Fruit fly (Drosophila melanogaster): ENCODE data around the gene t-Grip91.

Gene t-Grip91

DNA sequence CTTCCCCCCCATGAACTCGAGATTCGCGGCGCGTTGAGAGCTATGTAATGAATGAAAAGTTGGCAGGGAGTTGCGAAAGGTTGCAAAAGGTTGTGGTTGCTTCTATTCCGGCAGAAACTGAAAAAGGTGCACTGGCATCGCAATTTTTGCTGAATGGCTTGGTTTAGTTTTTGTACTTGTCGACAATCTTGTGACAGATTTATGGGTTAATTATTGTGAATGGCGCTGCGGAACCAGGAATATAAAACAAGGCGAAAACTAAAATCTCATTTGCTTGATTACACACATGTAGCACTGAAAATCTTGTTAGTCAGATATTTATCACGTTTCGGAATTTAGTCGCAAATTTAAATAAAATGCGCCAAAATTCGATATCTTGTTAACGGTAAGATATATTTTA, at the start of gene t-Grip91:
Gene t-Grip91 (plus strand): TSS at position 301 of the 400 bp plus-strand sequence.
- TF ChIP-seq CG17801 (GFP tag; optimal IDR thresholded peaks at IDR 0.05; ENCODE audit: partially characterized antibody), result no peak

DNA sequence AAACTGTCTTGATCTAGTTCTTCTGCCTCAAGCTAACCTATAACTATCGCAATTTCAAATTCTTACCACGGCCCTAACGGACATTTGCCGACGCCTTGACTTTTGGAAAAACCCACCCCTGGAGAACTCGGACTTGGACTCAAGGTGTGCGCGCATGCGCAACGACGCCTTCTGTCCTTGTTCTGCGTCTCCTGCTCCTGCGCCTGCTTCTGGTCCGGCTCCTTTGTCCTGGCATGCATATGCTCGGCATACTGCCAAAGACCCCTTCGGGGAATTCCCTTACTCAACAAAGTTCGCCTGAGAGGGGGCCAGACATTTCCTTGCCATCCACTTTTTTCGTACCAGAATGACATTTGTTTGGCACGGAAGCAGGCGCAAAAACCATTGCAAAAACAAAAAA, 48.0 kb upstream of the t-Grip91 start:
- no peak for TF ChIP-seq CG17801 (GFP tag; optimal IDR thresholded peaks at IDR 0.05; ENCODE audit: partially characterized antibody)

dm6 chr2L:15740918-15741317, 43.0 kb upstream of the t-Grip91 start:
- no peak for TF ChIP-seq CG17801 (GFP tag; optimal IDR thresholded peaks at IDR 0.05; ENCODE audit: partially characterized antibody)

DNA sequence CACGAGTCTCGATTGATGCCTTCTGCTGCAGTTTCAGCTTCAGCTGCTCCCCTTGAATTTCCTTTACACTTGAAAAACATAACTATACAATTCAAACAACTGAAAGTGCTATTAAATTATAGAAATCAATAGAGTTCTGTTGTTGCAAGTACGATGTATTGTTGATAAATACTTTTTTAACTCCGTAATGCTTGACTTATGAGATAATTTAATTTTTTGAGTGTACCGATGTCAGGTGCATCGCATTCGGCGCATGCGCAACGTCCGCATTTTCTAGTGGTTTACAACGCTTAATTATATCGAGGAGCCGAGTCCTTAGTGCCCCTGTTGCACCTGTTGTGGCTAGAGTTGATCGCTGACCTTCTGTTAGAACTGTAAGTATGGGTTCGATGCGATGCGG, 42.5 kb upstream of the t-Grip91 start:
- TF ChIP-seq CG17801 (GFP tag; optimal IDR thresholded peaks at IDR 0.05; ENCODE audit: partially characterized antibody), result no peak

- TF ChIP-seq CG17801 (GFP tag; optimal IDR thresholded peaks at IDR 0.05; ENCODE audit: partially characterized antibody), result no peak
These were observed 40.9 kb upstream of the t-Grip91 start for dm6 chr2L:15742976-15743375.

DNA sequence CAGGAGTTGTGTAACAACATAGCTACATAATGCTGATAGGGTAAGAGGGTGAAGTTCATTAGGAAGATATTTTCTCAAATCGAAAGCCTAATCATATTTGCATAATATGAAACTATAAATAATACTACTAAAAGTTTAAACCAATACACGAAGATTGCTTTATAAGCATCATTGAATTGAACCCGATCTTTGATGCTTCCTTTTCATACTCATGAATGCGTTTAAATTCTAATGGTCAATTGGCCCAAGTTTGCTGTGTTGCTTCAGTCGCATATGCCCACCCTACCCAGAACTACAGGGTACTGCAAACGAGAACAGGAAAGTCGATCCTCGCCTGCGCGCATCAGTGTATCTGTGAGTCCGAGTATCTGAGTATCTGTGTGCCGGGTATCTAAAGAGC, 40.3 kb upstream of the t-Grip91 start:
- no peak for TF ChIP-seq CG17801 (GFP tag; optimal IDR thresholded peaks at IDR 0.05; ENCODE audit: partially characterized antibody)

- peak; percentile 52 for TF ChIP-seq CG17801 (GFP tag; optimal IDR thresholded peaks at IDR 0.05; ENCODE audit: partially characterized antibody)
These were observed 38.6 kb upstream of the t-Grip91 start for dm6 chr2L:15745036-15745854.

DNA sequence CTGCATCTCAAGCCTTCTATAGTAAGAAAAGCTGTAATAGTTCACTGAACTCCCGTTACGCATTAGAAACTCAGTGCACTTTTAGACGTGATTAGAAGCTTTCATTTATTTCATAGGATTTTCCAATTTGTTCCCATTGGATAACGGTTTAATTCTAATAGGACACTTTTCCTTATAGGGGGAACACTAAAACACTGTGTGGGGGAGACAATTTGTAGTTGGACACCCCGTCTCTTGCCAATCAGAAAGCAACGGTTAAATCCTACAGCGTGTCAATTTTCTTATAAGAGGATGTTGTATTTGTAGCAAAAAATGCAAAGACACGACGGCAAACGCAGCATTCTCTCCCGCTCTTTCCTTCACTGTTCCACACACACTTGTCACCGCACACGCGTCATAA, 37.9 kb upstream of the t-Grip91 start:
- TF ChIP-seq CG17801 (GFP tag; optimal IDR thresholded peaks at IDR 0.05; ENCODE audit: partially characterized antibody), result no peak

DNA sequence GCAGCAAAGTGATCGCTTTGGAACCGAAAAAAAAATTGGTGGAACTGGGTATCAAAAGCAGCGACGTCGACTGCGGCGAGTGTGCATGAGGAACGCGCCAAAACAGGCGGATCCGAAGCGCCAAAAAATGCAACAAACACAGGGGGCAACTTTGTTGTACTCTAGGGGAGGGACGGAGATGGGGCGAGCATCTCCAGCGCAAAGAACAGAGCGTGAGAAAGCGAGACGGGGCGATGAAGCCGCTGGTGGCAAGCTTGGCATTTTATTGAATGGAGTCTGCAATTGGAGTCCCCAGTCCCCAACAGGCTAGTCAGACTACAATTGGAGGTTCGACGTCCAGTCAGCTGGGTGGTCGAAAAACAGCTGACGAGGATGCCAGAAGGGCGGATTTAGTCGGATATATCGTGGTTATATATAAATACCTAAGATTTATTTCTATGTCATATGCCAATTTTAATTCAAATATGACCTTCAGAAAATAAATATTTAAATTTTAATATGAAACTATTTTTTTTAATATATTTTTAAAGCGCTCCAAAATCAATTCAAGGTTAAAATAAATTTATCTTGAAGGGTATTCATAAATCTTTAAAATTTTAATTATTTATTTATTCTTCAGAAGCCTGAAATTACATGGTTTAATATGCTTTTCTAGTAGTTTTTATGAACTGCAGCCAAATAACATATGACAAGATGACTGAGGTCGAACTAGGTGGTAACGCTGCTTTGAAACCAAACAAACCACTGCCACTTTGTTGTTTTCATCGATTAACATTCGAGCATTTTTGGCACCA, 37.1 kb upstream of the t-Grip91 start:
- peak; percentile 84 for TF ChIP-seq CG17801 (GFP tag; optimal IDR thresholded peaks at IDR 0.05; ENCODE audit: partially characterized antibody)

- TF ChIP-seq CG17801 (GFP tag; optimal IDR thresholded peaks at IDR 0.05; ENCODE audit: partially characterized antibody), result no peak
These were observed 36.3 kb upstream of the t-Grip91 start, which contains the start of gene CycE for dm6 chr2L:15747394-15748260. Gene CycE (minus strand): TSS chr2L:15748150.

- TF ChIP-seq CG17801 (GFP tag; optimal IDR thresholded peaks at IDR 0.05; ENCODE audit: partially characterized antibody), result no peak
These were observed 35.7 kb upstream of the t-Grip91 start for dm6 chr2L:15748261-15748553.

dm6 chr2L:15749313-15749712, 34.6 kb upstream of the t-Grip91 start:
- peak; percentile 50 for TF ChIP-seq CG17801 (GFP tag; optimal IDR thresholded peaks at IDR 0.05; ENCODE audit: partially characterized antibody)

dm6 chr2L:15750523-15751258, 33.2 kb upstream of the t-Grip91 start, which contains the start of gene ND-B17:
Gene ND-B17 (minus strand): TSS chr2L:15751078.
- TF ChIP-seq CG17801 (GFP tag; optimal IDR thresholded peaks at IDR 0.05; ENCODE audit: partially characterized antibody), result no peak

dm6 chr2L:15751259-15751555, 32.7 kb upstream of the t-Grip91 start:
- TF ChIP-seq CG17801 (GFP tag; optimal IDR thresholded peaks at IDR 0.05; ENCODE audit: partially characterized antibody), result no peak

DNA sequence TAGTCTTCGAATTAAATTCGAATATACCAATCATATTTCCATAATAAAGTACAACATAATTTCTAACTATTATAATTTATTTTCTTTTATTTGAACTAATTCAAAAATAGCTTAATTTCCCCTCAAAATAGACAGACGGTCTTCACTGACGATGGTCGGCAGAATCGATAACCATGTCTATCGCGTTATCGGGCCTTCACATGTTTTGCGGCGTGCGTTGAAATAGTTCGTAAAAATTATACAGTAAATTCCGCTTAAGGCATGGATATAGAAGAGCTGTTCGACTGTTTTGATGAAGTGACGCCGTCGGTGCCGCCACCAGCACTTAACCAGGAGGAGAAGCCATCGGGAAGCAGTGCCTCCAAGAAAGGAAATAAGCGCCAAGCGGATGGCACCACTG, 31.8 kb upstream of the t-Grip91 start, which contains the start of gene Mtr4:
Gene Mtr4 (plus strand): TSS at position 168 of the 400 bp plus-strand sequence.
- TF ChIP-seq CG17801 (GFP tag; optimal IDR thresholded peaks at IDR 0.05; ENCODE audit: partially characterized antibody), result no peak
